Fruit fly (Drosophila melanogaster) whole organism, wandering third instar larva: ENCODE measurements around the gene Hyls1.

Source experiments
- Abd-B ChIP-seq: fragments of >200 bp; optimal IDR thresholded peaks from 2 replicates; lab custom pipeline; 2017; ENCODE audit warnings: missing biosample characterization, missing genetic modification characterization
- CG32264 ChIP-seq: fragments of 200-800 bp; sonication (Bioruptor generic); optimal IDR thresholded peaks from 2 replicates; lab custom pipeline; 2016; ENCODE audit warnings: missing biosample characterization, missing genetic modification characterization
- CG9705 ChIP-seq: fragments of 200-800 bp; sonication (Bioruptor generic); optimal IDR thresholded peaks from 2 replicates; lab custom pipeline; 2018; ENCODE audit warnings: missing biosample characterization, mild to moderate bottlenecking, missing genetic modification characterization
- CrebA ChIP-seq: fragments of 200-800 bp; sonication (Bioruptor generic); optimal IDR thresholded peaks from 2 replicates; lab custom pipeline; 2016; ENCODE audit warnings: missing biosample characterization, mild to moderate bottlenecking, missing genetic modification characterization, borderline replicate concordance
- Dfd ChIP-seq: fragments of >200 bp; optimal IDR thresholded peaks from 2 replicates; lab custom pipeline; 2017; ENCODE audit warnings: missing biosample characterization, missing genetic modification characterization
- Dif ChIP-seq: fragments of 200-275, 200-300 bp; sonication (Bioruptor generic); optimal IDR thresholded peaks from 2 replicates; lab custom pipeline; 2018; ENCODE audit warnings: missing biosample characterization, missing genetic modification characterization; ENCODE audit not compliant: partially characterized antibody
- GATAd ChIP-seq: sonication (Bioruptor generic); optimal IDR thresholded peaks from 2 replicates; lab custom pipeline; 2016; ENCODE audit warnings: missing biosample characterization, missing genetic modification characterization
- HLH106 ChIP-seq: fragments of 200-800 bp; optimal IDR thresholded peaks from 3 replicates; lab custom pipeline; 2019; ENCODE audit warnings: missing biosample characterization, mild to moderate bottlenecking, missing genetic modification characterization, moderate library complexity
- Hnf4 ChIP-seq: fragments of 200-800 bp; sonication (Bioruptor generic); optimal IDR thresholded peaks from 2 replicates; lab custom pipeline; 2016; ENCODE audit warnings: missing biosample characterization, mild to moderate bottlenecking, missing genetic modification characterization
- Hr78 ChIP-seq: fragments of >200 bp; optimal IDR thresholded peaks from 2 replicates; lab custom pipeline; 2017; ENCODE audit warnings: missing biosample characterization, missing genetic modification characterization
- Hr83 ChIP-seq: fragments of 200-300 bp; sonication (Bioruptor generic); optimal IDR thresholded peaks from 2 replicates; lab custom pipeline; 2016; ENCODE audit warnings: missing biosample characterization, mild to moderate bottlenecking, missing genetic modification characterization, moderate library complexity; ENCODE audit not compliant: poor library complexity, severe bottlenecking
- Jra ChIP-seq: sonication (Bioruptor generic); optimal IDR thresholded peaks from 2 replicates; lab custom pipeline; 2016; ENCODE audit warnings: missing biosample characterization, missing genetic modification characterization
- Mio ChIP-seq: sonication (Bioruptor generic); optimal IDR thresholded peaks from 2 replicates; lab custom pipeline; 2016; ENCODE audit warnings: missing biosample characterization, missing genetic modification characterization
- Myc ChIP-seq: fragments of >200 bp; optimal IDR thresholded peaks from 2 replicates; lab custom pipeline; 2017
- N ChIP-seq: fragments of >200 bp; optimal IDR thresholded peaks from 2 replicates; lab custom pipeline; 2018; ENCODE audit warnings: missing biosample characterization, missing external identifiers, missing genetic modification characterization
- OdsH ChIP-seq: fragments of 200-800 bp; sonication (Bioruptor generic); optimal IDR thresholded peaks from 2 replicates; lab custom pipeline; 2016; ENCODE audit warnings: missing biosample characterization, mild to moderate bottlenecking, missing genetic modification characterization
- Rel ChIP-seq, 2 experiments: fragments of 200-800 bp; sonication (Bioruptor generic) in 1 of 2; optimal IDR thresholded peaks; 2 replicates in 1 of 2; 3 replicates in 1 of 2; lab custom pipeline; 2016 to 2019; ENCODE audit warnings: mild to moderate bottlenecking in 2 of 2, missing biosample characterization in 2 of 2, missing genetic modification characterization in 2 of 2, moderate library complexity in 1 of 2
- Sp1 ChIP-seq: fragments of 200-800 bp; sonication (Bioruptor generic); optimal IDR thresholded peaks from 3 replicates; lab custom pipeline; 2019; ENCODE audit warnings: missing biosample characterization, mild to moderate bottlenecking, missing genetic modification characterization, moderate library complexity
- Vsx2 ChIP-seq: fragments of 200-300, 225-300 bp; sonication (Bioruptor generic); optimal IDR thresholded peaks from 2 replicates; lab custom pipeline; 2018; ENCODE audit warnings: missing biosample characterization, missing genetic modification characterization; ENCODE audit not compliant: partially characterized antibody
- br ChIP-seq: fragments of 200-800 bp; sonication (Bioruptor generic); optimal IDR thresholded peaks from 2 replicates; lab custom pipeline; 2016; ENCODE audit warnings: missing biosample characterization, missing genetic modification characterization
- brk ChIP-seq: fragments of 200-800 bp; sonication (Bioruptor generic); optimal IDR thresholded peaks from 2 replicates; lab custom pipeline; 2016; ENCODE audit warnings: missing biosample characterization, mild to moderate bottlenecking, missing genetic modification characterization
- dl ChIP-seq, 2 experiments: fragments of 175-275, 200-275 bp in 1 of 2; fragments of 200-275 bp in 1 of 2; sonication (Bioruptor generic); optimal IDR thresholded peaks; lab custom pipeline; 2018; ENCODE audit warnings: mild to moderate bottlenecking in 2 of 2, missing biosample characterization in 2 of 2, missing genetic modification characterization in 2 of 2, moderate library complexity in 2 of 2; ENCODE audit not compliant: partially characterized antibody in 2 of 2, insufficient read depth in 1 of 2
- dmrt93B ChIP-seq: fragments of 200-800 bp; sonication (Bioruptor generic); optimal IDR thresholded peaks from 2 replicates; lab custom pipeline; 2018; ENCODE audit warnings: missing biosample characterization, mild to moderate bottlenecking, missing genetic modification characterization
- dsf ChIP-seq: sonication (Bioruptor generic); optimal IDR thresholded peaks from 2 replicates; lab custom pipeline; 2016; ENCODE audit warnings: missing biosample characterization, missing genetic modification characterization, borderline replicate concordance
- ey ChIP-seq: fragments of 200-800 bp; sonication (Bioruptor generic); optimal IDR thresholded peaks from 2 replicates; lab custom pipeline; 2016; ENCODE audit warnings: missing biosample characterization, missing genetic modification characterization
- foxo ChIP-seq, 2 experiments: fragments of 200-800 bp; sonication (Bioruptor generic); optimal IDR thresholded peaks; 2 replicates in 1 of 2; 3 replicates in 1 of 2; lab custom pipeline; 2016 to 2017; ENCODE audit warnings: missing biosample characterization in 2 of 2, missing genetic modification characterization in 2 of 2
- fru ChIP-seq: fragments of 200-800 bp; sonication (Bioruptor generic); optimal IDR thresholded peaks from 3 replicates; lab custom pipeline; 2016; ENCODE audit warnings: missing biosample characterization, mild to moderate bottlenecking, missing genetic modification characterization
- h ChIP-seq: fragments of 200-800 bp; sonication (Bioruptor generic); optimal IDR thresholded peaks from 3 replicates; lab custom pipeline; 2016; ENCODE audit warnings: missing biosample characterization, mild to moderate bottlenecking, missing genetic modification characterization
- jim ChIP-seq: fragments of 175-275, 200-325 bp; sonication (Bioruptor generic); optimal IDR thresholded peaks from 2 replicates; lab custom pipeline; 2016; ENCODE audit warnings: missing biosample characterization, mild to moderate bottlenecking, missing genetic modification characterization
- lola ChIP-seq: fragments of >200 bp; optimal IDR thresholded peaks from 2 replicates; lab custom pipeline; 2017; ENCODE audit warnings: missing biosample characterization, missing genetic modification characterization
- pan ChIP-seq: fragments of >200 bp; optimal IDR thresholded peaks from 2 replicates; lab custom pipeline; 2017
- psq ChIP-seq: fragments of 200-800 bp; sonication (Bioruptor generic); optimal IDR thresholded peaks from 3 replicates; lab custom pipeline; 2017; ENCODE audit warnings: missing biosample characterization, mild to moderate bottlenecking, missing genetic modification characterization, moderate library complexity
- rgr ChIP-seq: fragments of 200-800 bp; sonication (Bioruptor generic); optimal IDR thresholded peaks from 3 replicates; lab custom pipeline; 2016; ENCODE audit warnings: missing biosample characterization, mild to moderate bottlenecking, missing genetic modification characterization
- sage ChIP-seq: fragments of 200-800 bp; sonication (Bioruptor generic); optimal IDR thresholded peaks from 2 replicates; lab custom pipeline; 2016; ENCODE audit warnings: missing biosample characterization, mild to moderate bottlenecking, missing genetic modification characterization
- sv ChIP-seq: fragments of 200-800 bp; sonication (Bioruptor generic); optimal IDR thresholded peaks from 3 replicates; lab custom pipeline; 2016; ENCODE audit warnings: missing biosample characterization, missing genetic modification characterization
- tai ChIP-seq: sonication (Bioruptor generic); optimal IDR thresholded peaks from 2 replicates; lab custom pipeline; 2016; ENCODE audit warnings: missing biosample characterization, missing genetic modification characterization
- usp ChIP-seq: fragments of >200 bp; optimal IDR thresholded peaks from 2 replicates; lab custom pipeline; 2017; ENCODE audit warnings: missing biosample characterization, missing genetic modification characterization
- woc ChIP-seq: sonication (Bioruptor generic); optimal IDR thresholded peaks from 2 replicates; lab custom pipeline; 2016; ENCODE audit warnings: missing biosample characterization, mild to moderate bottlenecking, missing genetic modification characterization

The Hyls1 gene

dm6 chr2L:16352585-16353580, at the start of gene Hyls1, which contains the start of the genes chif and CG4455:
TSS of gene Hyls1 (minus strand) at chr2L:16352628.
TSS of gene chif (minus strand) at chr2L:16352628.
TSS of gene CG4455 (plus strand) at chr2L:16352934.
- TF ChIP-seq dl (GFP tag; optimal IDR thresholded peaks at IDR 0.05; lab: Kevin White, UChicago; ENCODE audit: insufficient read depth in 1 of 2, partially characterized antibody in 2 of 2) = no peak
- TF ChIP-seq Abd-B = no peak
- TF ChIP-seq sv = peak; percentile 13
- peak; percentile 1 for TF ChIP-seq fru (GFP tag; lab: Kevin White, UChicago)
- no peak for TF ChIP-seq CG32264
- TF ChIP-seq Dif = no peak
- TF ChIP-seq GATAd (GFP tag; lab: Kevin White, UChicago) = no peak
- TF ChIP-seq dmrt93B (GFP tag; lab: Kevin White, UChicago) = peak; percentile 37
- TF ChIP-seq Hnf4 (GFP tag; lab: Kevin White, UChicago) = peak; percentile 53
- TF ChIP-seq Vsx2 = no peak
- TF ChIP-seq dsf = no peak
- TF ChIP-seq CG9705 (GFP tag; lab: Kevin White, UChicago) = peak; percentile 44
- TF ChIP-seq OdsH (GFP tag; lab: Kevin White, UChicago) = peak; percentile 40
- TF ChIP-seq Sp1 (GFP tag; lab: Kevin White, UChicago) = peak; percentile 58
- TF ChIP-seq CrebA (GFP tag; lab: Kevin White, UChicago) = no peak
- peak; percentile 47 for TF ChIP-seq rgr (GFP tag; lab: Kevin White, UChicago)
- TF ChIP-seq ey = no peak
- no peak for TF ChIP-seq Mio
- no peak for TF ChIP-seq N (GFP tag; lab: Kevin White, UChicago)
- no peak for TF ChIP-seq Myc (lab: Kevin White, UChicago)
- TF ChIP-seq h (GFP tag; lab: Kevin White, UChicago) = peak; percentile 36
- no peak for TF ChIP-seq lola (GFP tag; lab: Kevin White, UChicago)
- TF ChIP-seq Hr83 (GFP tag; lab: Kevin White, UChicago) = peak; percentile 28
- peak; percentile 69 for TF ChIP-seq HLH106 (tag; lab: Kevin White, UChicago)
- peak; percentile 40 for TF ChIP-seq woc (GFP tag; lab: Kevin White, UChicago)
- TF ChIP-seq Rel (GFP tag; optimal IDR thresholded peaks at IDR 0.05; lab: Kevin White, UChicago) = no peak
- TF ChIP-seq Rel (tag; optimal IDR thresholded peaks at IDR 0.05; lab: Kevin White, UChicago) = peak; percentile 71
- TF ChIP-seq sage (GFP tag; lab: Kevin White, UChicago) = peak; percentile 46
- no peak for TF ChIP-seq pan (lab: Kevin White, UChicago)
- TF ChIP-seq br (GFP tag; lab: Kevin White, UChicago) = no peak
- TF ChIP-seq tai (GFP tag; lab: Kevin White, UChicago) = peak; percentile 62
- no peak for TF ChIP-seq Dfd (GFP tag; lab: Kevin White, UChicago)
- peak; percentile 75 for TF ChIP-seq brk (GFP tag; lab: Kevin White, UChicago)
- TF ChIP-seq psq (GFP tag; lab: Kevin White, UChicago) = peak; percentile 85
- no peak for TF ChIP-seq Jra
- TF ChIP-seq Hr78 (GFP tag; lab: Kevin White, UChicago) = no peak
- no peak for TF ChIP-seq jim (GFP tag; lab: Kevin White, UChicago)
- TF ChIP-seq usp (GFP tag; lab: Kevin White, UChicago) = no peak
- peak in 1 of 2 experiments; percentile 55 for TF ChIP-seq foxo (GFP tag; optimal IDR thresholded peaks at IDR 0.05; lab: Kevin White, UChicago)
- TF ChIP-seq, all 38 proteins: peak for 18

dm6 chr2L:16397517-16397916, 45.1 kb upstream of the Hyls1 start:
- no peak for TF ChIP-seq ey
- peak; percentile 92 for TF ChIP-seq Dfd (GFP tag; lab: Kevin White, UChicago)
- TF ChIP-seq, all 38 proteins: peak for 1
